Fruit fly (Drosophila melanogaster): ENCODE data around the gene CG32719.

DNA sequence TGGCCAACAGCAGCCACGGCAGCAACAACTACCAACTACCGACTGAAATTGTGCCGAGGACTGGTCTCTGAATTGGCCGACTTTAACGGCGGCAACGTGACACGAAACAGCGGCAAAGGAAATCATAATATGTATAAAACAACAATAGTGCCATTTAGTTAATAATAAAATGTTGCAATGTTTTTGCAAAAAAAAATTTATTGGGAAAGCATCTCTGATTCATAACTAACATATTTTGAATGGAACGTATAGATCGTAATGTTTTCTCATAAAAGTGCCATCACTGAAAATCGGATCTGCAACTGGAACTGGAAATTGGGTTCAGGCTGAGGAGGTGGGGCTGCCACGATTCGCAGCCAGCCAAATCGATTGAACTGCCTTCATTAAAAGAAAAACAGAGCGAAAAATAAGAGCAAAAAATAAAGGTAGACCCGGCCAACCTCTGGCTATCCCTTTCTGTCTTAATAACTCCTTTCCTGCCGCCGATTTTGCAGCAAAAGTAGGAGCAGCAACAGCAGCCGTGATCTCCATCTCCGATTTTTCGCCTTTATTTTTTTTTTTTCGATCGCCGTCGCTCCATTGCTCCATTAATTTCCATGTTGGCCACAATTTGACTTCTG, 21.6 kb downstream of the CG32719 start:
- TF ChIP-seq CG7045 (GFP tag; optimal IDR thresholded peaks at IDR 0.05) (no peak), pad (GFP tag; optimal IDR thresholded peaks at IDR 0.05) (no peak), CG5204 (GFP tag; optimal IDR thresholded peaks at IDR 0.05) (no peak), CG11617 (GFP tag; optimal IDR thresholded peaks at IDR 0.05) (no peak), CG12768 (GFP tag; optimal IDR thresholded peaks at IDR 0.05) (no peak), kay (GFP tag; ENCODE audit: borderline replicate concordance) (no peak), cic (GFP tag; optimal IDR thresholded peaks at IDR 0.05) (no peak), Clk (GFP tag; optimal IDR thresholded peaks at IDR 0.05) (no peak), Mnt (GFP tag; optimal IDR thresholded peaks at IDR 0.05) (no peak), bab1 (GFP tag; optimal IDR thresholded peaks at IDR 0.05) (no peak), Crg-1 (GFP tag; optimal IDR thresholded peaks at IDR 0.05) (no peak)

All from whole organism, adult.